Fruit fly (Drosophila melanogaster) whole organism, embryonic: Measurements from ENCODE around the gene Chchd2.

Source experiments
- B-H2 ChIP-seq: fragments of 200-800 bp; sonication (Bioruptor generic); optimal IDR thresholded peaks from 2 replicates; lab custom pipeline; 2018; ENCODE audit warnings: missing biosample characterization, mild to moderate bottlenecking, missing genetic modification characterization
- CG10209 ChIP-seq: fragments of 200-800 bp; sonication (Bioruptor generic); optimal IDR thresholded peaks from 3 replicates; lab custom pipeline; 2017; ENCODE audit warnings: missing biosample characterization, mild to moderate bottlenecking, missing genetic modification characterization, missing genetic modification reagents
- CG12299 ChIP-seq: fragments of 200-800 bp; sonication (Bioruptor generic); optimal IDR thresholded peaks from 2 replicates; lab custom pipeline; 2018; ENCODE audit warnings: missing biosample characterization, mild to moderate bottlenecking, missing genetic modification characterization
- CG13894 ChIP-seq: fragments of 200-800 bp; sonication (Bioruptor generic); optimal IDR thresholded peaks from 3 replicates; lab custom pipeline; 2018; ENCODE audit warnings: missing biosample characterization, mild to moderate bottlenecking, missing genetic modification characterization, moderate library complexity
- CG18764 ChIP-seq: fragments of 200-800 bp; sonication (Bioruptor generic); optimal IDR thresholded peaks from 3 replicates; lab custom pipeline; 2016; ENCODE audit warnings: missing biosample characterization, missing genetic modification characterization
- CG2199 ChIP-seq: fragments of 200-800 bp; sonication (Bioruptor generic); IDR thresholded peaks from 3 replicates; pipeline ENCODE4 v1.3.6; 2022; ENCODE audit warnings: missing biosample characterization, missing genetic modification characterization
- CG2712 ChIP-seq: fragments of 200-800 bp; optimal IDR thresholded peaks from 3 replicates; lab custom pipeline; 2019; ENCODE audit warnings: missing biosample characterization, mild to moderate bottlenecking, missing genetic modification characterization, moderate library complexity
- CG3726 ChIP-seq: fragments of 200-800 bp; sonication (Bioruptor generic); IDR thresholded peaks from 3 replicates; pipeline ENCODE4, ENCODE4 v1.3.6; 2022; ENCODE audit warnings: missing biosample characterization, missing genetic modification characterization
- CG5953 ChIP-seq: fragments of 200-800 bp; sonication (Bioruptor generic); IDR thresholded peaks from 2 replicates; pipeline ENCODE4 v1.3.6; 2022; ENCODE audit warnings: missing biosample characterization, missing genetic modification characterization
- CG6175 ChIP-seq: fragments of 200-800 bp; sonication (Bioruptor generic); IDR thresholded peaks from 3 replicates; pipeline ENCODE4 v1.3.6; 2022; ENCODE audit warnings: missing biosample characterization, missing genetic modification characterization
- CG6689 ChIP-seq: fragments of 200-800 bp; sonication (Bioruptor generic); IDR thresholded peaks from 2 replicates; pipeline ENCODE4 v1.3.6; 2022; ENCODE audit warnings: missing biosample characterization, missing genetic modification characterization
- CG6765 ChIP-seq: fragments of 200-800 bp; sonication (Bioruptor generic); optimal IDR thresholded peaks from 3 replicates; lab custom pipeline; 2017; ENCODE audit warnings: missing biosample characterization, mild to moderate bottlenecking, missing genetic modification characterization
- CG6791 ChIP-seq: fragments of 200-800 bp; sonication (Bioruptor generic); IDR thresholded peaks from 3 replicates; pipeline ENCODE4 v1.3.6; 2022; ENCODE audit warnings: missing biosample characterization, missing genetic modification characterization; ENCODE audit not compliant: partially characterized antibody
- CG7271 ChIP-seq: fragments of 200-800 bp; sonication (Bioruptor generic); optimal IDR thresholded peaks from 2 replicates; lab custom pipeline; 2018; ENCODE audit warnings: missing biosample characterization, mild to moderate bottlenecking, missing genetic modification characterization, moderate library complexity
- CG9797 ChIP-seq: fragments of 200-800 bp; sonication (Bioruptor generic); optimal IDR thresholded peaks from 3 replicates; lab custom pipeline; 2018; ENCODE audit warnings: missing biosample characterization, mild to moderate bottlenecking, missing genetic modification characterization
- CG9932 ChIP-seq: fragments of 200-800 bp; sonication (Bioruptor generic); IDR thresholded peaks from 2 replicates; pipeline ENCODE4 v1.3.6; 2022; ENCODE audit warnings: missing biosample characterization, missing genetic modification characterization
- Elba2 ChIP-seq: fragments of 200-800 bp; sonication (Bioruptor generic); optimal IDR thresholded peaks from 3 replicates; lab custom pipeline; 2016; ENCODE audit warnings: missing biosample characterization, missing genetic modification characterization
- HLHmδ ChIP-seq: fragments of 200-800 bp; sonication (Bioruptor generic); optimal IDR thresholded peaks from 2 replicates; lab custom pipeline; 2018; ENCODE audit warnings: missing biosample characterization, mild to moderate bottlenecking, missing genetic modification characterization, moderate library complexity
- Med ChIP-seq: fragments of 200-800 bp; sonication (Bioruptor generic); peaks from one replicate; lab custom pipeline; 2016; ENCODE audit warnings: missing biosample characterization, missing genetic modification characterization, mild to moderate bottlenecking, inconsistent platforms, moderate library complexity
- Meics ChIP-seq: fragments of 200-800 bp; sonication (Bioruptor generic); optimal IDR thresholded peaks from 2 replicates; lab custom pipeline; 2017; ENCODE audit warnings: missing biosample characterization, mild to moderate bottlenecking, missing genetic modification characterization
- Nf-YA ChIP-seq: fragments of 200-800 bp; sonication (Bioruptor generic); IDR thresholded peaks from 2 replicates; pipeline ENCODE4 v1.3.6; 2022; ENCODE audit warnings: missing biosample characterization, missing genetic modification characterization
- Oaz ChIP-seq: fragments of 200-800 bp; sonication (Bioruptor generic); IDR thresholded peaks from 2 replicates; pipeline ENCODE4 v1.3.6; 2022; ENCODE audit warnings: missing biosample characterization, missing genetic modification characterization
- Pdp1 ChIP-seq, 2 experiments: fragments of 200-800 bp; sonication (Bioruptor generic); optimal IDR thresholded peaks; 3 replicates each; lab custom pipeline; 2016; ENCODE audit warnings: missing biosample characterization in 2 of 2, missing genetic modification characterization in 2 of 2, mild to moderate bottlenecking in 1 of 2, moderate library complexity in 1 of 2
- Six4 ChIP-seq: fragments of 200-800 bp; sonication (Bioruptor generic); optimal IDR thresholded peaks from 2 replicates; lab custom pipeline; 2016; ENCODE audit warnings: missing biosample characterization, missing genetic modification characterization
- Ssrp ChIP-seq: fragments of 200-800 bp; sonication (Bioruptor generic); optimal IDR thresholded peaks from 2 replicates; lab custom pipeline; 2018; ENCODE audit warnings: missing biosample characterization, mild to moderate bottlenecking, missing genetic modification characterization, moderate library complexity
- Usf ChIP-seq: fragments of 200-800 bp; sonication (Bioruptor generic); optimal IDR thresholded peaks from 2 replicates; lab custom pipeline; 2017; ENCODE audit warnings: missing genotype, missing biosample characterization, missing genetic modification characterization
- chinmo ChIP-seq: fragments of 200-800 bp; sonication (Bioruptor generic); IDR thresholded peaks from 4 replicates; pipeline ENCODE4 v1.3.6; 2022; ENCODE audit warnings: missing biosample characterization, missing genetic modification characterization; ENCODE audit not compliant: partially characterized antibody
- dmrt99B ChIP-seq: fragments of 200-800 bp; sonication (Bioruptor generic); optimal IDR thresholded peaks from 2 replicates; lab custom pipeline; 2018; ENCODE audit warnings: missing biosample characterization, mild to moderate bottlenecking, missing genetic modification characterization, moderate library complexity
- en ChIP-seq: fragments of 200-800 bp; sonication (Bioruptor generic); optimal IDR thresholded peaks from 2 replicates; lab custom pipeline; 2016; ENCODE audit warnings: missing biosample characterization, missing genetic modification characterization
- ewg ChIP-seq: fragments of 200-800 bp; sonication (Bioruptor generic); optimal IDR thresholded peaks from 3 replicates; lab custom pipeline; 2017; ENCODE audit warnings: mild to moderate bottlenecking, missing biosample characterization, missing genetic modification reagents, missing genetic modification characterization
- eyg ChIP-seq: fragments of 200-800 bp; sonication (Bioruptor generic); optimal IDR thresholded peaks from 3 replicates; lab custom pipeline; 2016; ENCODE audit warnings: missing biosample characterization, missing genetic modification characterization
- fd96Cb ChIP-seq: fragments of 200-800 bp; sonication (Bioruptor generic); optimal IDR thresholded peaks from 2 replicates; lab custom pipeline; 2018; ENCODE audit warnings: missing biosample characterization, mild to moderate bottlenecking, missing genetic modification characterization, moderate library complexity
- gt ChIP-seq: fragments of 200-800 bp; sonication (Bioruptor generic); IDR thresholded peaks from 2 replicates; pipeline ENCODE4 v1.3.6; 2022; ENCODE audit warnings: missing biosample characterization, missing genetic modification characterization
- insv ChIP-seq, 2 experiments: fragments of 200-800 bp; sonication (Bioruptor generic); optimal IDR thresholded peaks; 3 replicates each; lab custom pipeline; 2016 to 2018; ENCODE audit warnings: missing biosample characterization in 2 of 2, missing genetic modification characterization in 2 of 2
- jing ChIP-seq: fragments of 200-800 bp; sonication (Bioruptor generic); optimal IDR thresholded peaks from 2 replicates; lab custom pipeline; 2018; ENCODE audit warnings: missing biosample characterization, mild to moderate bottlenecking, missing genetic modification characterization
- lab ChIP-seq: fragments of 200-800 bp; sonication (Bioruptor generic); optimal IDR thresholded peaks from 3 replicates; lab custom pipeline; 2017; ENCODE audit warnings: missing biosample characterization, missing genetic modification characterization, mild to moderate bottlenecking, moderate library complexity, missing genetic modification reagents
- lbe ChIP-seq: fragments of 200-800 bp; sonication (Bioruptor generic); optimal IDR thresholded peaks from 2 replicates; lab custom pipeline; 2016; ENCODE audit warnings: missing biosample characterization, mild to moderate bottlenecking, missing genetic modification characterization
- lmd ChIP-seq: fragments of 200-800 bp; sonication (Bioruptor generic); IDR thresholded peaks from 2 replicates; pipeline ENCODE4 v1.3.6; 2022; ENCODE audit warnings: missing biosample characterization, missing genetic modification characterization
- luna ChIP-seq: fragments of 200-800 bp; sonication (Bioruptor generic); optimal IDR thresholded peaks from 2 replicates; lab custom pipeline; 2016; ENCODE audit warnings: missing biosample characterization, missing genetic modification characterization
- mld ChIP-seq: fragments of 200-800 bp; sonication (Bioruptor generic); IDR thresholded peaks from 3 replicates; pipeline ENCODE4 v1.3.6; 2022; ENCODE audit warnings: missing biosample characterization, missing genetic modification characterization; ENCODE audit not compliant: partially characterized antibody
- nom ChIP-seq: fragments of 200-800 bp; sonication (Bioruptor generic); optimal IDR thresholded peaks from 2 replicates; lab custom pipeline; 2017; ENCODE audit warnings: missing biosample characterization, missing genetic modification characterization, mild to moderate bottlenecking, moderate library complexity, missing genetic modification reagents
- pfk ChIP-seq: fragments of 200-800 bp; sonication (Bioruptor generic); optimal IDR thresholded peaks from 2 replicates; lab custom pipeline; 2018; ENCODE audit warnings: missing biosample characterization, mild to moderate bottlenecking, missing genetic modification characterization, moderate library complexity
- schlank ChIP-seq: fragments of 200-800 bp; sonication (Bioruptor generic); optimal IDR thresholded peaks from 2 replicates; lab custom pipeline; 2018; ENCODE audit warnings: missing biosample characterization, mild to moderate bottlenecking, missing genetic modification characterization
- sd ChIP-seq: fragments of 200-800 bp; sonication (Bioruptor generic); optimal IDR thresholded peaks from 3 replicates; lab custom pipeline; 2018; ENCODE audit warnings: missing biosample characterization, mild to moderate bottlenecking, missing genetic modification characterization, moderate library complexity
- sima ChIP-seq: fragments of 200-800 bp; sonication (Bioruptor generic); optimal IDR thresholded peaks from 2 replicates; lab custom pipeline; 2016; ENCODE audit warnings: missing biosample characterization, missing genetic modification characterization
- slp2 ChIP-seq: fragments of 200-800 bp; sonication (Bioruptor generic); optimal IDR thresholded peaks from 2 replicates; lab custom pipeline; 2016; ENCODE audit warnings: missing biosample characterization, missing genetic modification characterization
- tll ChIP-seq, 2 experiments: fragments of 200-800 bp in 1 of 2; fragments of >200 bp in 1 of 2; sonication (Bioruptor generic) in 1 of 2; optimal IDR thresholded peaks; 2 replicates each; lab custom pipeline; 2017 to 2019; ENCODE audit warnings: missing biosample characterization in 2 of 2, missing genetic modification characterization in 2 of 2, mild to moderate bottlenecking in 1 of 2, moderate library complexity in 1 of 2
- wek ChIP-seq: fragments of 200-800 bp; sonication (Bioruptor generic); optimal IDR thresholded peaks from 3 replicates; lab custom pipeline; 2018; ENCODE audit warnings: missing biosample characterization, mild to moderate bottlenecking, missing genetic modification characterization, moderate library complexity
- zf30C ChIP-seq: fragments of 200-800 bp; sonication (Bioruptor generic); optimal IDR thresholded peaks from 3 replicates; lab custom pipeline; 2018; ENCODE audit warnings: missing biosample characterization, mild to moderate bottlenecking, missing genetic modification characterization

The Chchd2 gene

dm6 chrX:17108000-17108399 lies 40.8 kb upstream of the Chchd2 start (continued):
- TF ChIP-seq insv (GFP tag; optimal IDR thresholded peaks at IDR 0.05; lab: Kevin White, UChicago) (peak in 1 of 2 experiments; percentile 82), Ssrp (peak; percentile 12), slp2 (GFP tag; lab: Kevin White, UChicago) (no peak), CG2199 (GFP tag; lab: Robert Waterston, UW) (no peak), zf30C (GFP tag; lab: Kevin White, UChicago) (peak; percentile 22), CG9932 (no peak), tll (GFP tag; optimal IDR thresholded peaks at IDR 0.05; lab: Kevin White, UChicago) (no peak)

DNA sequence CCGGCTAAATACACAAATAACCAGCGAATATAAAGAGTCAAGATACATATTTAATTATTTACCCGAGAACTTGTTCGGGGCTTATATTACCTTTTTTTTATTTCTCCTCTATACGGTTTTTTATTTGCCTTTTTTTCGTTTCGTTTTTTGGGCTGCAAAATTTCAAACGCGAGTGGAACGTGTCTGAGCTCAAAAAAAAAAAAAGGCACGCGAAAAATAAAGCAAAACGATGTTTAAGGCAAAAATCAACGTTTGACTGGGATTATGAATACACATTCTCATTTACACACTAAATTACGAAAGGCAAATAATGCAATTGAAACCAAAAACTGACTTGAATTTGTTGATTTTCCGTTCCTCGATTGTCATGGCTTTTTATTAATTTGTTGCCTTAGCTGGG lies 39.1 kb upstream of the Chchd2 start:
- peak; percentile 32 for TF ChIP-seq CG13894 (tag; lab: Kevin White, UChicago)
- TF ChIP-seq CG5953 (GFP tag; lab: Robert Waterston, UW): no peak
- TF ChIP-seq CG18764 (GFP tag; lab: Kevin White, UChicago): no peak
- no peak for TF ChIP-seq lbe
- peak; percentile 26 for TF ChIP-seq sd (tag; lab: Kevin White, UChicago)
- no peak for TF ChIP-seq Usf (GFP tag; lab: Kevin White, UChicago)
- TF ChIP-seq wek (GFP tag; lab: Kevin White, UChicago): no peak
- TF ChIP-seq Meics (GFP tag; lab: Kevin White, UChicago): no peak
- TF ChIP-seq CG6765 (GFP tag; lab: Kevin White, UChicago): no peak
- TF ChIP-seq Nf-YA (GFP tag; lab: Robert Waterston, UW): no peak
- no peak for TF ChIP-seq CG9797
- no peak for TF ChIP-seq nom (GFP tag; lab: Kevin White, UChicago)
- no peak for TF ChIP-seq jing (GFP tag; lab: Kevin White, UChicago)
- TF ChIP-seq CG12299 (tag; lab: Kevin White, UChicago): no peak
- no peak for TF ChIP-seq eyg (GFP tag; lab: Kevin White, UChicago)
- TF ChIP-seq CG6175: no peak
- TF ChIP-seq luna (GFP tag; lab: Kevin White, UChicago): no peak
- no peak for TF ChIP-seq en
- no peak for TF ChIP-seq CG6689 (GFP tag; lab: Robert Waterston, UW)
- no peak for TF ChIP-seq Elba2 (GFP tag; lab: Kevin White, UChicago)
- TF ChIP-seq mld (GFP tag; lab: Robert Waterston, UW): no peak
- 0 out of 4 replicates have a peak, but pooled peaks have one; percentile 46 for TF ChIP-seq chinmo (GFP tag; lab: Robert Waterston, UW)
- no peak for TF ChIP-seq CG9932
- peak; percentile 21 for TF ChIP-seq lab (GFP tag; lab: Kevin White, UChicago)
- no peak for TF ChIP-seq fd96Cb (tag; lab: Kevin White, UChicago)
- no peak for TF ChIP-seq CG3726 (GFP tag; lab: Robert Waterston, UW)
- TF ChIP-seq pfk (GFP tag; lab: Kevin White, UChicago): no peak
- TF ChIP-seq Pdp1 (GFP tag; optimal IDR thresholded peaks at IDR 0.05; lab: Kevin White, UChicago): no peak
- no peak for TF ChIP-seq CG7271 (tag; lab: Kevin White, UChicago)
- no peak for TF ChIP-seq CG2712 (tag; lab: Kevin White, UChicago)
- no peak for TF ChIP-seq Ssrp
- no peak for TF ChIP-seq ewg (GFP tag; lab: Kevin White, UChicago)
- no peak for TF ChIP-seq dmrt99B
- no peak for TF ChIP-seq lmd (GFP tag; lab: Robert Waterston, UW)
- TF ChIP-seq HLHmδ: no peak
- peak; percentile 4 for TF ChIP-seq B-H2 (GFP tag; lab: Kevin White, UChicago)
- TF ChIP-seq sima (GFP tag; lab: Kevin White, UChicago): no peak
- no peak for TF ChIP-seq CG6791 (GFP tag; lab: Robert Waterston, UW)
- TF ChIP-seq CG10209: no peak
- TF ChIP-seq schlank: no peak
- TF ChIP-seq Six4 (GFP tag; lab: Kevin White, UChicago): no peak
- TF ChIP-seq gt (GFP tag; lab: Robert Waterston, UW): no peak
- no peak for TF ChIP-seq Oaz (GFP tag; lab: Robert Waterston, UW)
- peak; percentile 54 for TF ChIP-seq Med (GFP tag; lab: Kevin White, UChicago)
